Worm (Caenorhabditis elegans) whole organism, young adult: ENCODE measurements around the gene gldi-5.

ENCODE experiments used
- dpl-1 ChIP-seq: fragments of 150-350 bp; optimal IDR thresholded peaks from 2 replicates; lab custom pipeline; 2014; ENCODE audit warnings: missing biosample characterization, missing genetic modification reagents, missing genetic modification characterization
- lin-35 ChIP-seq, 3 experiments: fragments of 150-350 bp in 2 of 3; sonication (generic microtip) in 1 of 3; optimal IDR thresholded peaks; 2 replicates each; lab custom pipeline; 2014 to 2018; ENCODE audit warnings: missing biosample characterization in 3 of 3, missing genetic modification characterization in 3 of 3, missing genetic modification reagents in 3 of 3

gldi-5 gene

ce11 chrIII:3675480-3675879 lies 50.8 kb downstream of the gldi-5 start:
- TF ChIP-seq lin-35 (GFP tag; optimal IDR thresholded peaks at IDR 0.05; lab: Kevin White, UChicago): no peak
- no peak for TF ChIP-seq dpl-1 (GFP tag; lab: Kevin White, UChicago)
